Worm (Caenorhabditis elegans) whole organism, L2 larva: ENCODE measurements around the gene Y43F8B.1.
A peak's percentile ranks its signal among the peaks of the same experiment; 100 is the strongest.

Experiments
- C34F6.9 ChIP-seq: fragments of 150-350 bp; optimal IDR thresholded peaks from 2 replicates; lab custom pipeline; 2014; ENCODE audit warnings: missing biosample characterization, missing genetic modification characterization
- F13H6.1 ChIP-seq: sonication (generic microtip); optimal IDR thresholded peaks from 2 replicates; lab custom pipeline; 2016; ENCODE audit warnings: missing genetic modification characterization, missing compliant biosample characterization
- R02D3.7 ChIP-seq: fragments of 150-350 bp; optimal IDR thresholded peaks from 2 replicates; lab custom pipeline; 2014; ENCODE audit warnings: missing biosample characterization, missing genetic modification characterization
- Y55F3AM.14 ChIP-seq: fragments of 200-800 bp; sonication (Bioruptor generic); optimal IDR thresholded peaks from 2 replicates; lab custom pipeline; 2018; ENCODE audit warnings: mild to moderate bottlenecking, missing genetic modification characterization, missing compliant biosample characterization
- ZK546.5 ChIP-seq: sonication (generic microtip); optimal IDR thresholded peaks from 2 replicates; lab custom pipeline; 2017; ENCODE audit warnings: missing biosample characterization, missing genetic modification characterization
- alr-1 ChIP-seq: fragments of 150-350 bp; optimal IDR thresholded peaks from 2 replicates; lab custom pipeline; 2014; ENCODE audit warnings: missing biosample characterization, missing genetic modification characterization
- aly-2 ChIP-seq: fragments of 150-350 bp; optimal IDR thresholded peaks from 2 replicates; lab custom pipeline; 2014; ENCODE audit warnings: missing biosample characterization, missing genetic modification characterization
- blmp-1 ChIP-seq: sonication (generic microtip); optimal IDR thresholded peaks from 2 replicates; lab custom pipeline; 2017; ENCODE audit warnings: missing genetic modification characterization, mild to moderate bottlenecking, missing compliant biosample characterization, antibody characterized with exemption, moderate library complexity; ENCODE audit not compliant: insufficient read depth
- ceh-16 ChIP-seq: fragments of 150-350 bp; optimal IDR thresholded peaks from 2 replicates; lab custom pipeline; 2014; ENCODE audit warnings: missing biosample characterization, missing genetic modification characterization
- ceh-82 ChIP-seq: fragments of 150-350 bp; optimal IDR thresholded peaks from 2 replicates; lab custom pipeline; 2014; ENCODE audit warnings: missing biosample characterization, missing genetic modification characterization
- crh-2 ChIP-seq: sonication (generic microtip); optimal IDR thresholded peaks from 2 replicates; lab custom pipeline; 2017; ENCODE audit warnings: missing biosample characterization, missing genetic modification characterization
- dmd-4 ChIP-seq: sonication (generic microtip); optimal IDR thresholded peaks from 2 replicates; lab custom pipeline; 2017; ENCODE audit warnings: missing biosample characterization, missing genetic modification characterization
- egl-27 ChIP-seq: sonication (generic microtip); optimal IDR thresholded peaks from 3 replicates; lab custom pipeline; 2017; ENCODE audit warnings: missing biosample characterization, missing genetic modification reagents, missing genetic modification characterization
- elt-1 ChIP-seq: fragments of 150-350 bp; optimal IDR thresholded peaks from 2 replicates; lab custom pipeline; 2014; ENCODE audit warnings: missing biosample characterization, missing genetic modification characterization
- fos-1 ChIP-seq: fragments of 150-350 bp; optimal IDR thresholded peaks from 2 replicates; lab custom pipeline; 2014; ENCODE audit warnings: missing biosample characterization, missing genetic modification characterization
- gmeb-1 ChIP-seq: fragments of 150-350 bp; optimal IDR thresholded peaks from 2 replicates; lab custom pipeline; 2014; ENCODE audit warnings: missing biosample characterization, missing genetic modification characterization
- lin-11 ChIP-seq: fragments of 150-350 bp; sonication (generic microtip); optimal IDR thresholded peaks from 2 replicates; lab custom pipeline; 2014; ENCODE audit warnings: missing biosample characterization, missing genetic modification characterization, inconsistent platforms, mixed read lengths
- lin-13 ChIP-seq: fragments of 150-350 bp; optimal IDR thresholded peaks from 2 replicates; lab custom pipeline; 2014; ENCODE audit warnings: missing biosample characterization, missing genetic modification reagents, missing genetic modification characterization
- lsy-2 ChIP-seq, 2 experiments: fragments of 150-350 bp in 1 of 2; sonication (generic microtip) in 1 of 2; optimal IDR thresholded peaks; 2 replicates each; lab custom pipeline; 2014 to 2017; ENCODE audit warnings: missing biosample characterization in 2 of 2, missing genetic modification characterization in 2 of 2
- mab-5 ChIP-seq: fragments of 150-350 bp; optimal IDR thresholded peaks from 2 replicates; lab custom pipeline; 2014; ENCODE audit warnings: missing biosample characterization, missing genetic modification characterization
- mbf-1 ChIP-seq: sonication (generic microtip); optimal IDR thresholded peaks from 2 replicates; lab custom pipeline; 2017; ENCODE audit warnings: missing biosample characterization, missing genetic modification characterization
- mdl-1 ChIP-seq, 2 experiments: fragments of 150-350 bp in 1 of 2; sonication (generic microtip) in 1 of 2; optimal IDR thresholded peaks; 2 replicates each; lab custom pipeline; 2017; ENCODE audit warnings: missing biosample characterization in 2 of 2, missing genetic modification characterization in 2 of 2
- nhr-10 ChIP-seq: sonication (generic microtip); optimal IDR thresholded peaks from 2 replicates; lab custom pipeline; 2017; ENCODE audit warnings: missing biosample characterization, missing genetic modification characterization
- nhr-11 ChIP-seq: fragments of 150-350 bp; optimal IDR thresholded peaks from 2 replicates; lab custom pipeline; 2014; ENCODE audit warnings: missing biosample characterization, missing genetic modification characterization
- nhr-12 ChIP-seq: fragments of 150-350 bp; optimal IDR thresholded peaks from 2 replicates; lab custom pipeline; 2014; ENCODE audit warnings: missing biosample characterization, missing genetic modification characterization
- nhr-129 ChIP-seq: fragments of 150-350 bp; optimal IDR thresholded peaks from 2 replicates; lab custom pipeline; 2014; ENCODE audit warnings: missing biosample characterization, missing genetic modification characterization
- nhr-21 ChIP-seq: fragments of 150-350 bp; optimal IDR thresholded peaks from 2 replicates; lab custom pipeline; 2014; ENCODE audit warnings: missing biosample characterization, missing genetic modification characterization
- nhr-25 ChIP-seq: fragments of 150-350 bp; sonication (generic microtip); optimal IDR thresholded peaks from 3 replicates; lab custom pipeline; 2014; ENCODE audit warnings: missing biosample characterization, missing genetic modification characterization
- nhr-6 ChIP-seq: fragments of 150-350 bp; optimal IDR thresholded peaks from 2 replicates; lab custom pipeline; 2014; ENCODE audit warnings: missing biosample characterization, missing genetic modification characterization
- nhr-77 ChIP-seq: fragments of 150-350 bp; optimal IDR thresholded peaks from 2 replicates; lab custom pipeline; 2014; ENCODE audit warnings: missing biosample characterization, missing genetic modification characterization
- sem-4 ChIP-seq: fragments of 150-350 bp; optimal IDR thresholded peaks from 2 replicates; lab custom pipeline; 2014; ENCODE audit warnings: missing biosample characterization, missing genetic modification reagents, missing genetic modification characterization
- skn-1 ChIP-seq: sonication (generic microtip); optimal IDR thresholded peaks from 2 replicates; lab custom pipeline; 2017; ENCODE audit warnings: missing biosample characterization, missing genetic modification characterization
- sma-3 ChIP-seq: sonication (generic microtip); optimal IDR thresholded peaks from 2 replicates; lab custom pipeline; 2016; ENCODE audit warnings: missing genetic modification reagents, missing genetic modification characterization, missing compliant biosample characterization
- sma-9 ChIP-seq, 2 experiments: fragments of 150-350 bp in 1 of 2; sonication (generic microtip) in 1 of 2; optimal IDR thresholded peaks; 2 replicates each; lab custom pipeline; 2014 to 2016; ENCODE audit warnings: missing genetic modification characterization in 2 of 2, mild to moderate bottlenecking in 1 of 2, missing biosample characterization in 1 of 2, missing compliant biosample characterization in 1 of 2, missing genetic modification reagents in 1 of 2, moderate library complexity in 1 of 2
- unc-39 ChIP-seq: fragments of 150-350 bp; optimal IDR thresholded peaks from 2 replicates; lab custom pipeline; 2014; ENCODE audit warnings: missing biosample characterization, missing genetic modification characterization
- unc-55 ChIP-seq: fragments of 150-350 bp; sonication (generic microtip); optimal IDR thresholded peaks from 3 replicates; lab custom pipeline; 2014; ENCODE audit warnings: missing biosample characterization, missing genetic modification reagents, missing genetic modification characterization
- unc-62 ChIP-seq: fragments of 150-350 bp; optimal IDR thresholded peaks from 2 replicates; lab custom pipeline; 2014; ENCODE audit warnings: missing biosample characterization, missing genetic modification reagents, missing genetic modification characterization
- zag-1 ChIP-seq: fragments of 150-350 bp; optimal IDR thresholded peaks from 2 replicates; lab custom pipeline; 2014; ENCODE audit warnings: missing biosample characterization, missing genetic modification characterization
- ztf-1 ChIP-seq: fragments of 200-800 bp; sonication (Bioruptor generic); conservative IDR thresholded peaks from 2 replicates; pipeline ENCODE4 v1.3.6; 2022; ENCODE audit warnings: missing genetic modification characterization, missing compliant biosample characterization
- ztf-4 ChIP-seq: fragments of 150-350 bp; optimal IDR thresholded peaks from 2 replicates; lab custom pipeline; 2014; ENCODE audit warnings: missing biosample characterization, missing genetic modification characterization

The Y43F8B.1 gene

DNA sequence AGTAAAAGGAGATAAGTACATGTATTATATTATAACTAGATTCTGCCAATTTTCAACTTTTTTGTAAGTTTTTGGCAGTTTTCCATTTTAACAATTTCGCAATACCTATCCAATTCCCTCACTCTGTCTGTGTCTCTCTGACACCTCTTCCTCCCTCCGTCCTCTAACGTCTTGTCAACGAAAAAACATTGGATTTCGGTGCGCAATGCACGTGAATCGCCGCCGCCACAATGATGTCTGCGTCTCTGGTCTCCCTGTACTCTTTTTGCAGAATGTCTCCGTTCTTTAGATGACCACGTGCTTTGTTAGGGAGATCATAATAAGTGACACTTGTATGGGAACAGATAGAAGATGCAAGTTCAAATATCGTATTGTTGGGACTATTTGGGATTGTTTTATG, 16.8 kb downstream of the Y43F8B.1 start (continued):
- peak; percentile 98 for TF ChIP-seq egl-27
- TF ChIP-seq nhr-21: peak; percentile 98
- peak; percentile 10 for TF ChIP-seq ceh-82 (tag; lab: Kevin White, UChicago)
- peak; percentile 95 for TF ChIP-seq crh-2
- peak; percentile 55 to 89 for TF ChIP-seq lsy-2 (tag; optimal IDR thresholded peaks at IDR 0.05; lab: Kevin White, UChicago)
- peak; percentile 79 for TF ChIP-seq nhr-6
- peak; percentile 1 for TF ChIP-seq nhr-10 (tag; lab: Kevin White, UChicago)
- peak; percentile 96 for TF ChIP-seq unc-55 (GFP tag; lab: Kevin White, UChicago)
- peak; percentile 96 for TF ChIP-seq C34F6.9 (tag; lab: Kevin White, UChicago)
- TF ChIP-seq sma-9 (GFP tag; optimal IDR thresholded peaks at IDR 0.05; lab: Kevin White, UChicago): peak; percentile 100
- TF ChIP-seq sma-9 (tag; optimal IDR thresholded peaks at IDR 0.05; lab: Kevin White, UChicago): no peak
- TF ChIP-seq fos-1: peak; percentile 94
- TF ChIP-seq sma-3 (GFP tag; lab: Kevin White, UChicago): peak; percentile 100
- TF ChIP-seq lin-11 (tag; lab: Kevin White, UChicago): peak; percentile 79
- peak; percentile 80 for TF ChIP-seq gmeb-1 (tag; lab: Kevin White, UChicago)
- peak; percentile 97 for TF ChIP-seq sem-4 (tag; lab: Kevin White, UChicago)
- TF ChIP-seq, all 48 proteins: peak for 29

DNA sequence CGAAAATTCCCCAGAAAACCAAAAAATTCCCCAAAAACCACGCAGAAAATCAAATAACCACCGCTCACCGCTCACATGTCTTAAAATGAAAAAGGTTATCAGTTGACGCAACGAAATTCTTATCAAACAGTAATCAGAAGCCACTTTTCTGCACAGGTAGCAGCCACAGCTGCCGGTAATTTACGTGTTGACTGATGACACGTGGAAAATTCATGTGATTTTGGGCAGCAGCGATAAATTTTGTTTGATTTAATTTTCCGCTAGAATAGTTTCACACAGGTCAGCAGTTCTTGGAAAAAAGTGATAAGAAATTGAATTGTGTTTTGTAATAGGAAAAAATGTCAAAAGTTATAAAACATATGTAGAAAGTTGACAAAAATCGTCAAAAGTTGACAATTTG, 18.4 kb downstream of the Y43F8B.1 start:
- TF ChIP-seq dmd-4 (tag; lab: Kevin White, UChicago) (no peak), ceh-16 (tag; lab: Kevin White, UChicago) (no peak), R02D3.7 (tag; lab: Kevin White, UChicago) (no peak), F13H6.1 (tag; lab: Kevin White, UChicago) (peak; percentile 60), unc-39 (tag; lab: Kevin White, UChicago) (no peak), lin-11 (tag; lab: Kevin White, UChicago) (no peak), ztf-1 (GFP tag; lab: Robert Waterston, UW) (no peak), nhr-11 (no peak), egl-27 (peak; percentile 30), nhr-10 (tag; lab: Kevin White, UChicago) (no peak), sma-3 (GFP tag; lab: Kevin White, UChicago) (peak; percentile 73), sma-9 (GFP tag; optimal IDR thresholded peaks at IDR 0.05; lab: Kevin White, UChicago) (peak; percentile 96), sma-9 (tag; optimal IDR thresholded peaks at IDR 0.05; lab: Kevin White, UChicago) (no peak), mbf-1 (tag; lab: Kevin White, UChicago) (no peak), nhr-25 (tag; lab: Kevin White, UChicago) (peak; percentile 57), alr-1 (tag; lab: Kevin White, UChicago) (no peak), lsy-2 (tag; optimal IDR thresholded peaks at IDR 0.05; lab: Kevin White, UChicago) (peak in 1 of 2 experiments; percentile 13), nhr-21 (peak; percentile 53), nhr-129 (peak; percentile 41), aly-2 (tag; lab: Kevin White, UChicago) (no peak), unc-55 (GFP tag; lab: Kevin White, UChicago) (no peak), skn-1 (tag; lab: Kevin White, UChicago) (no peak), blmp-1 (tag; lab: Kevin White, UChicago) (peak; percentile 16), fos-1 (peak; percentile 95), nhr-12 (tag; lab: Kevin White, UChicago) (no peak), gmeb-1 (tag; lab: Kevin White, UChicago) (peak; percentile 66), C34F6.9 (tag; lab: Kevin White, UChicago) (no peak), mdl-1 (tag; optimal IDR thresholded peaks at IDR 0.05; lab: Kevin White, UChicago) (peak in 1 of 2 experiments; percentile 33), unc-62 (GFP tag; lab: Kevin White, UChicago) (no peak), elt-1 (tag; lab: Kevin White, UChicago) (no peak), crh-2 (peak; percentile 98), zag-1 (tag; lab: Kevin White, UChicago) (no peak)

DNA sequence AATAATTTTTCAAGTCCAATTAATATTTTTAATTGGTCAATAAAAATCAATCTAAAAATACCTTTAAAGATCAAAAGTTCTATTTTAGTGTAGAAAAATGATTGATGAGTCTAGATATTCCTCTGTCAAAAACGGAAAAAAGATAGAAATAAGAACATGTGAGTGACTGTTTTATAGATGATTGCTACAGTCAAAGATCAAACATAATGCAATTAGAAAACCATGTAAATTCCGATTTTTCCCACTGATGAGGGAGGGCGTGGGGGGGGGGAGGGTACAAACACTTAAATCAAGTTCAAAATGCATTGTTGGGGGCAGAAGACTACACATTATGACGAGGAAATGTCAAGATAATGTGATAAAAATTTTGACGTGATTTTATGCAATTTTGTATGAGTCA, 19.8 kb downstream of the Y43F8B.1 start:
- TF ChIP-seq alr-1 (tag; lab: Kevin White, UChicago) (no peak), lsy-2 (tag; optimal IDR thresholded peaks at IDR 0.05; lab: Kevin White, UChicago) (no peak), blmp-1 (tag; lab: Kevin White, UChicago) (peak; percentile 26), ceh-16 (tag; lab: Kevin White, UChicago) (no peak), nhr-10 (tag; lab: Kevin White, UChicago) (no peak), aly-2 (tag; lab: Kevin White, UChicago) (no peak), unc-62 (GFP tag; lab: Kevin White, UChicago) (no peak), ztf-4 (tag; lab: Kevin White, UChicago) (no peak), nhr-21 (no peak), sma-9 (GFP tag; optimal IDR thresholded peaks at IDR 0.05; lab: Kevin White, UChicago) (peak; percentile 9), sma-9 (tag; optimal IDR thresholded peaks at IDR 0.05; lab: Kevin White, UChicago) (no peak), mab-5 (tag; lab: Kevin White, UChicago) (no peak), lin-13 (GFP tag; lab: Kevin White, UChicago) (no peak), ceh-82 (tag; lab: Kevin White, UChicago) (no peak), Y55F3AM.14 (no peak), ZK546.5 (tag; lab: Kevin White, UChicago) (no peak), dmd-4 (tag; lab: Kevin White, UChicago) (no peak), unc-55 (GFP tag; lab: Kevin White, UChicago) (no peak), nhr-25 (tag; lab: Kevin White, UChicago) (peak; percentile 65), nhr-77 (tag; lab: Kevin White, UChicago) (no peak)
